Worm (Caenorhabditis elegans): ENCODE measurements around the gene Y37H2A.12.

DNA sequence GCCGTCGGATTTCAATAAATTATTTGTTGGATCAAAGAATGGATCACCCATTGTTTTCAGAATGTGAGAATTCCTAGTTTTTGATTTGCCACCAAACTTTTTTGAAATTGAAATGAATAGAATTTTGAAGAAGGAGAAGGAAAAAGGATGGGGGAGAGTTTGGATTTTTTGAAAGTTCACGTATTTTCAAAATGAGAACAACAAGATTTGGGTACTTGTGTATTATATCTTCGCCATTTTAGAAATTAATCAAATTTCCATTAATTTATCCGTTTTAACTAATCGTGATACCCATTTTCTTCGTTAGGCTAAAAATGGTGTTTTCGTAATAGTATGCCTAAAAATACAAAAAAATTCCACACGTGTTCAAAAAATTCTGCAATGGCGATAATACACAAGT is 40.6 kb upstream of the Y37H2A.12 start, which contains the start of gene C14A6.8:
- TF ChIP-seq snpc-4 (tag; optimal IDR thresholded peaks at IDR 0.05): no peak
- TF ChIP-seq unc-62 (GFP tag; optimal IDR thresholded peaks at IDR 0.05): no peak
- no peak for TF ChIP-seq elt-3 (tag; optimal IDR thresholded peaks at IDR 0.05)
- TF ChIP-seq tbx-8 (GFP tag; optimal IDR thresholded peaks at IDR 0.05): no peak
- no peak for TF ChIP-seq unc-39 (tag; optimal IDR thresholded peaks at IDR 0.05)
- no peak for TF ChIP-seq lsy-2 (tag; optimal IDR thresholded peaks at IDR 0.05)
- no peak for TF ChIP-seq nhr-12 (tag; optimal IDR thresholded peaks at IDR 0.05)
- TF ChIP-seq nhr-2 (tag; optimal IDR thresholded peaks at IDR 0.05): no peak
- TF ChIP-seq nhr-237 (tag; optimal IDR thresholded peaks at IDR 0.05): no peak
- TF ChIP-seq bed-3 (GFP tag; optimal IDR thresholded peaks at IDR 0.05): no peak
- TF ChIP-seq unc-120 (tag; optimal IDR thresholded peaks at IDR 0.05; ENCODE audit: poor library complexity, severe bottlenecking): no peak
- TF ChIP-seq ztf-11 (tag; optimal IDR thresholded peaks at IDR 0.05): no peak
- no peak for TF ChIP-seq drap-1 (GFP tag; optimal IDR thresholded peaks at IDR 0.05)
